Worm (Caenorhabditis elegans): Measurements from ENCODE around the gene gpa-5.
A peak's percentile ranks its signal among the peaks of the same experiment; 100 is the strongest.

Gene gpa-5

ce11 chrX:2084019-2084418, 36.8 kb downstream of the gpa-5 start, which contains the start of gene F49H12.3 (continued):
- no peak for TF ChIP-seq C04F5.9 (tag; optimal IDR thresholded peaks at IDR 0.05)
- no peak for TF ChIP-seq egl-27 (tag; optimal IDR thresholded peaks at IDR 0.05)
- TF ChIP-seq lir-3 (tag; optimal IDR thresholded peaks at IDR 0.05; ENCODE audit: poor library complexity) = no peak
- peak; percentile 49 for TF ChIP-seq unc-86 (tag; optimal IDR thresholded peaks at IDR 0.05)
- no peak for TF ChIP-seq nhr-11 (tag; optimal IDR thresholded peaks at IDR 0.05)
- no peak for TF ChIP-seq snpc-4 (tag; optimal IDR thresholded peaks at IDR 0.05)
- no peak for TF ChIP-seq snu-23 (GFP tag; optimal IDR thresholded peaks at IDR 0.05)
- peak; percentile 39 for TF ChIP-seq dsc-1 (tag; optimal IDR thresholded peaks at IDR 0.05)

- no peak for TF ChIP-seq lin-35 (GFP tag; optimal IDR thresholded peaks at IDR 0.05)
- peak; percentile 17 for TF ChIP-seq dsc-1 (tag; optimal IDR thresholded peaks at IDR 0.05)
Measured at ce11 chrX:2079536-2079935, 41.3 kb downstream of the gpa-5 start, which contains the start of gene F49H12.4. F49H12.4 (plus strand) TSS chrX:2079836.

- TF ChIP-seq snpc-4 (tag; optimal IDR thresholded peaks at IDR 0.05) (no peak), dsc-1 (tag; optimal IDR thresholded peaks at IDR 0.05) (peak; percentile 84), nhr-47 (tag; optimal IDR thresholded peaks at IDR 0.05) (peak; percentile 51), aly-2 (tag; optimal IDR thresholded peaks at IDR 0.05) (no peak), ceh-82 (tag; optimal IDR thresholded peaks at IDR 0.05) (no peak), C04F5.9 (tag; optimal IDR thresholded peaks at IDR 0.05) (no peak), egl-13 (tag; optimal IDR thresholded peaks at IDR 0.05) (peak; percentile 55), nhr-11 (tag; optimal IDR thresholded peaks at IDR 0.05) (peak; percentile 19), nhr-71 (tag; optimal IDR thresholded peaks at IDR 0.05) (peak; percentile 39), ceh-88 (GFP tag; IDR thresholded peaks at IDR 0.05) (no peak), fkh-8 (tag; optimal IDR thresholded peaks at IDR 0.05) (peak; percentile 74), isw-1 (GFP tag; IDR thresholded peaks at IDR 0.05) (no peak), lin-39 (tag; optimal IDR thresholded peaks at IDR 0.05) (no peak), hlh-4 (tag; optimal IDR thresholded peaks at IDR 0.05) (no peak), pax-3 (tag; optimal IDR thresholded peaks at IDR 0.05) (peak; percentile 8)
Measured at ce11 chrX:2078822-2079221, 42.0 kb downstream of the gpa-5 start.

- TF ChIP-seq unc-30 (tag; optimal IDR thresholded peaks at IDR 0.05) (no peak), pqm-1 (tag; optimal IDR thresholded peaks at IDR 0.05) (no peak), ama-1 (optimal IDR thresholded peaks at IDR 0.05) (no peak), tlp-1 (tag; optimal IDR thresholded peaks at IDR 0.05) (no peak), unc-130 (tag; optimal IDR thresholded peaks at IDR 0.05) (no peak), fkh-10 (GFP tag; optimal IDR thresholded peaks at IDR 0.05) (no peak), nhr-47 (tag; optimal IDR thresholded peaks at IDR 0.05) (peak; percentile 5), sptf-1 (tag; optimal IDR thresholded peaks at IDR 0.05) (no peak), tbx-2 (tag; optimal IDR thresholded peaks at IDR 0.05) (peak; percentile 26), nhr-90 (tag; optimal IDR thresholded peaks at IDR 0.05; ENCODE audit: poor library complexity) (peak; percentile 27), lin-35 (GFP tag; optimal IDR thresholded peaks at IDR 0.05) (peak; percentile 6 to 40), pax-3 (tag; optimal IDR thresholded peaks at IDR 0.05) (no peak), nhr-71 (tag; optimal IDR thresholded peaks at IDR 0.05) (peak; percentile 76), unc-86 (tag; optimal IDR thresholded peaks at IDR 0.05) (no peak), nhr-19 (GFP tag; conservative IDR thresholded peaks at IDR 0.05) (peak; percentile 34; the same call in 1 of the 2 replicates), irx-1 (tag; optimal IDR thresholded peaks at IDR 0.05) (peak; percentile 1), C04F5.9 (tag; optimal IDR thresholded peaks at IDR 0.05) (no peak), fkh-8 (tag; optimal IDR thresholded peaks at IDR 0.05) (no peak), efl-1 (optimal IDR thresholded peaks at IDR 0.05) (no peak), efl-1 (GFP tag; optimal IDR thresholded peaks at IDR 0.05 in 1 of 2) (peak in 1 of 2 experiments; percentile 91), pag-3 (tag; optimal IDR thresholded peaks at IDR 0.05; ENCODE audit: borderline replicate concordance, insufficient read depth) (no peak), unc-62 (GFP tag; optimal IDR thresholded peaks at IDR 0.05) (no peak), ztf-11 (tag; optimal IDR thresholded peaks at IDR 0.05) (no peak), lin-14 (GFP tag; optimal IDR thresholded peaks at IDR 0.05) (peak; percentile 72), elt-2 (tag; optimal IDR thresholded peaks at IDR 0.05) (no peak), ceh-8 (GFP tag; optimal IDR thresholded peaks at IDR 0.05) (no peak), ceh-82 (tag; optimal IDR thresholded peaks at IDR 0.05) (no peak), nhr-20 (tag; optimal IDR thresholded peaks at IDR 0.05) (peak; percentile 71), nhr-85 (tag) (peak; percentile 95), nhr-237 (tag; optimal IDR thresholded peaks at IDR 0.05) (no peak), lin-13 (GFP tag; optimal IDR thresholded peaks at IDR 0.05) (no peak), mep-1 (tag; optimal IDR thresholded peaks at IDR 0.05) (peak; percentile 50), xbp-1 (tag; optimal IDR thresholded peaks at IDR 0.05) (no peak), elt-3 (tag; optimal IDR thresholded peaks at IDR 0.05) (peak in 1 of 6 experiments; percentile 43), lin-39 (tag; optimal IDR thresholded peaks at IDR 0.05) (no peak)
Measured at ce11 chrX:2075169-2075568, 45.7 kb downstream of the gpa-5 start.

Data from whole organism, L1 larva.